Worm (Caenorhabditis elegans): ENCODE data around the gene cdf-1.
A peak's percentile ranks its signal among the peaks of the same experiment; 100 is the strongest.

Gene cdf-1

ce11 chrX:6462995-6463462, 41.9 kb downstream of the cdf-1 start, which contains the start of gene C15B12.2 (continued):
- no peak for TF ChIP-seq ceh-32 (tag; optimal IDR thresholded peaks at IDR 0.05; ENCODE audit: poor library complexity)
- no peak for TF ChIP-seq ZK337.2 (GFP tag; IDR thresholded peaks at IDR 0.05)
- no peak for TF ChIP-seq php-3 (GFP tag; IDR thresholded peaks at IDR 0.05)
- TF ChIP-seq pqm-1 (tag; optimal IDR thresholded peaks at IDR 0.05): peak; percentile 84
- TF ChIP-seq egl-27 (tag; optimal IDR thresholded peaks at IDR 0.05): no peak
- TF ChIP-seq ceh-20 (GFP tag; IDR thresholded peaks at IDR 0.05): no peak

ce11 chrX:6462479-6462878, 42.5 kb downstream of the cdf-1 start:
- TF ChIP-seq dmd-6 (GFP tag; IDR thresholded peaks at IDR 0.05): peak; percentile 55
- TF ChIP-seq Y75B8A.6 (GFP tag; IDR thresholded peaks at IDR 0.05): no peak
- peak; percentile 65 for TF ChIP-seq pqm-1 (tag; optimal IDR thresholded peaks at IDR 0.05)
- no peak for TF ChIP-seq nhr-237 (tag; optimal IDR thresholded peaks at IDR 0.05)
- TF ChIP-seq mxl-3 (GFP tag; optimal IDR thresholded peaks at IDR 0.05): no peak
- TF ChIP-seq daf-16 (GFP tag; optimal IDR thresholded peaks at IDR 0.05): no peak
- TF ChIP-seq daf-16 (tag; optimal IDR thresholded peaks at IDR 0.05): peak; percentile 15

ce11 chrX:6461729-6462128, 43.2 kb downstream of the cdf-1 start, which contains the start of gene K04E7.1:
TSS of gene K04E7.1 (plus strand) at chrX:6462029.
- peak; percentile 54 for TF ChIP-seq aha-1 (tag)
- no peak for TF ChIP-seq aly-2 (tag; optimal IDR thresholded peaks at IDR 0.05)

- TF ChIP-seq nhr-77 (tag; optimal IDR thresholded peaks at IDR 0.05) (peak; percentile 24), F26F4.8 (GFP tag; conservative IDR thresholded peaks at IDR 0.05) (no peak), ceh-20 (GFP tag; IDR thresholded peaks at IDR 0.05) (no peak), skn-1 (tag; optimal IDR thresholded peaks at IDR 0.05) (no peak), ceh-44 (GFP tag; IDR thresholded peaks at IDR 0.05) (no peak), lin-38 (GFP tag; IDR thresholded peaks at IDR 0.05) (no peak), jun-1 (tag; optimal IDR thresholded peaks at IDR 0.05) (no peak), zag-1 (tag; optimal IDR thresholded peaks at IDR 0.05) (no peak), tra-1 (GFP tag; IDR thresholded peaks at IDR 0.05) (no peak), lin-15B (tag; optimal IDR thresholded peaks at IDR 0.05) (no peak), unc-39 (tag; optimal IDR thresholded peaks at IDR 0.05) (no peak), lir-3 (tag; optimal IDR thresholded peaks at IDR 0.05) (no peak), pha-4 (GFP tag; IDR thresholded peaks at IDR 0.05) (no peak), pha-4 (tag; optimal IDR thresholded peaks at IDR 0.05) (no peak), aly-2 (tag; optimal IDR thresholded peaks at IDR 0.05) (no peak), ztf-11 (tag; optimal IDR thresholded peaks at IDR 0.05) (no peak), daf-8 (GFP tag; IDR thresholded peaks at IDR 0.05) (no peak), dmd-6 (GFP tag; IDR thresholded peaks at IDR 0.05) (peak; percentile 43), dve-1 (tag; optimal IDR thresholded peaks at IDR 0.05; ENCODE audit: insufficient read depth) (peak; percentile 21), spr-1 (tag; optimal IDR thresholded peaks at IDR 0.05) (no peak), nhr-28 (tag; optimal IDR thresholded peaks at IDR 0.05) (peak; percentile 30), zfp-2 (tag; optimal IDR thresholded peaks at IDR 0.05) (no peak), tag-97 (GFP tag; IDR thresholded peaks at IDR 0.05) (no peak), lsy-2 (tag; optimal IDR thresholded peaks at IDR 0.05) (no peak), attf-4 (tag; optimal IDR thresholded peaks at IDR 0.05) (no peak), R02D3.7 (tag; optimal IDR thresholded peaks at IDR 0.05) (no peak), mdl-1 (tag; optimal IDR thresholded peaks at IDR 0.05) (no peak), php-3 (GFP tag; IDR thresholded peaks at IDR 0.05) (no peak), hmg-1.1 (GFP tag; IDR thresholded peaks at IDR 0.05) (no peak), F37D6.2 (tag; optimal IDR thresholded peaks at IDR 0.05) (no peak), arid-1 (GFP tag; conservative IDR thresholded peaks at IDR 0.05) (no peak), pqm-1 (tag; optimal IDR thresholded peaks at IDR 0.05) (peak; percentile 27), snpc-4 (tag; optimal IDR thresholded peaks at IDR 0.05) (no peak)
Measured at ce11 chrX:6460123-6460522, 44.8 kb downstream of the cdf-1 start.

Measured in whole organism, L4 larva.